Worm (Caenorhabditis elegans) whole organism, L2 larva: ENCODE results near the gene JC8.16.

Experiments
- C34F6.9 ChIP-seq: fragments of 150-350 bp; optimal IDR thresholded peaks from 2 replicates; lab custom pipeline; 2014; ENCODE audit warnings: missing biosample characterization, missing genetic modification characterization
- F13H6.1 ChIP-seq: sonication (generic microtip); optimal IDR thresholded peaks from 2 replicates; lab custom pipeline; 2016; ENCODE audit warnings: missing genetic modification characterization, missing compliant biosample characterization
- Y55F3AM.14 ChIP-seq: fragments of 200-800 bp; sonication (Bioruptor generic); optimal IDR thresholded peaks from 2 replicates; lab custom pipeline; 2018; ENCODE audit warnings: mild to moderate bottlenecking, missing genetic modification characterization, missing compliant biosample characterization
- ZK546.5 ChIP-seq: sonication (generic microtip); optimal IDR thresholded peaks from 2 replicates; lab custom pipeline; 2017; ENCODE audit warnings: missing biosample characterization, missing genetic modification characterization
- aly-2 ChIP-seq: fragments of 150-350 bp; optimal IDR thresholded peaks from 2 replicates; lab custom pipeline; 2014; ENCODE audit warnings: missing biosample characterization, missing genetic modification characterization
- ama-1 ChIP-seq: fragments of 150-350 bp; optimal IDR thresholded peaks from 2 replicates; lab custom pipeline; 2018; ENCODE audit warnings: inconsistent platforms
- ceh-16 ChIP-seq: fragments of 150-350 bp; optimal IDR thresholded peaks from 2 replicates; lab custom pipeline; 2014; ENCODE audit warnings: missing biosample characterization, missing genetic modification characterization
- ceh-82 ChIP-seq: fragments of 150-350 bp; optimal IDR thresholded peaks from 2 replicates; lab custom pipeline; 2014; ENCODE audit warnings: missing biosample characterization, missing genetic modification characterization
- crh-2 ChIP-seq: sonication (generic microtip); optimal IDR thresholded peaks from 2 replicates; lab custom pipeline; 2017; ENCODE audit warnings: missing biosample characterization, missing genetic modification characterization
- dmd-4 ChIP-seq: sonication (generic microtip); optimal IDR thresholded peaks from 2 replicates; lab custom pipeline; 2017; ENCODE audit warnings: missing biosample characterization, missing genetic modification characterization
- egl-27 ChIP-seq: sonication (generic microtip); optimal IDR thresholded peaks from 3 replicates; lab custom pipeline; 2017; ENCODE audit warnings: missing biosample characterization, missing genetic modification reagents, missing genetic modification characterization
- elt-1 ChIP-seq: fragments of 150-350 bp; optimal IDR thresholded peaks from 2 replicates; lab custom pipeline; 2014; ENCODE audit warnings: missing biosample characterization, missing genetic modification characterization
- elt-3 ChIP-seq: sonication (generic microtip); optimal IDR thresholded peaks from 2 replicates; lab custom pipeline; 2017; ENCODE audit warnings: missing biosample characterization, missing genetic modification characterization
- fos-1 ChIP-seq: fragments of 150-350 bp; optimal IDR thresholded peaks from 2 replicates; lab custom pipeline; 2014; ENCODE audit warnings: missing biosample characterization, missing genetic modification characterization
- gmeb-1 ChIP-seq: fragments of 150-350 bp; optimal IDR thresholded peaks from 2 replicates; lab custom pipeline; 2014; ENCODE audit warnings: missing biosample characterization, missing genetic modification characterization
- lin-11 ChIP-seq: fragments of 150-350 bp; sonication (generic microtip); optimal IDR thresholded peaks from 2 replicates; lab custom pipeline; 2014; ENCODE audit warnings: missing biosample characterization, missing genetic modification characterization, inconsistent platforms, mixed read lengths
- lin-13 ChIP-seq: fragments of 150-350 bp; optimal IDR thresholded peaks from 2 replicates; lab custom pipeline; 2014; ENCODE audit warnings: missing biosample characterization, missing genetic modification reagents, missing genetic modification characterization
- lin-39 ChIP-seq: fragments of 150-350 bp; optimal IDR thresholded peaks from 2 replicates; lab custom pipeline; 2014; ENCODE audit warnings: missing biosample characterization, missing genetic modification reagents, missing genetic modification characterization
- lsy-2 ChIP-seq, 2 experiments: fragments of 150-350 bp in 1 of 2; sonication (generic microtip) in 1 of 2; optimal IDR thresholded peaks; 2 replicates each; lab custom pipeline; 2014 to 2017; ENCODE audit warnings: missing biosample characterization in 2 of 2, missing genetic modification characterization in 2 of 2
- mab-5 ChIP-seq: fragments of 150-350 bp; optimal IDR thresholded peaks from 2 replicates; lab custom pipeline; 2014; ENCODE audit warnings: missing biosample characterization, missing genetic modification characterization
- mbf-1 ChIP-seq: sonication (generic microtip); optimal IDR thresholded peaks from 2 replicates; lab custom pipeline; 2017; ENCODE audit warnings: missing biosample characterization, missing genetic modification characterization
- mdl-1 ChIP-seq, 2 experiments: fragments of 150-350 bp in 1 of 2; sonication (generic microtip) in 1 of 2; optimal IDR thresholded peaks; 2 replicates each; lab custom pipeline; 2017; ENCODE audit warnings: missing biosample characterization in 2 of 2, missing genetic modification characterization in 2 of 2
- nhr-10 ChIP-seq: sonication (generic microtip); optimal IDR thresholded peaks from 2 replicates; lab custom pipeline; 2017; ENCODE audit warnings: missing biosample characterization, missing genetic modification characterization
- nhr-129 ChIP-seq: fragments of 150-350 bp; optimal IDR thresholded peaks from 2 replicates; lab custom pipeline; 2014; ENCODE audit warnings: missing biosample characterization, missing genetic modification characterization
- nhr-21 ChIP-seq: fragments of 150-350 bp; optimal IDR thresholded peaks from 2 replicates; lab custom pipeline; 2014; ENCODE audit warnings: missing biosample characterization, missing genetic modification characterization
- nhr-23 ChIP-seq: fragments of 150-350 bp; optimal IDR thresholded peaks from 2 replicates; lab custom pipeline; 2014; ENCODE audit warnings: missing biosample characterization, missing genetic modification reagents, missing genetic modification characterization
- nhr-237 ChIP-seq: fragments of 150-350 bp; optimal IDR thresholded peaks from 2 replicates; lab custom pipeline; 2014; ENCODE audit warnings: missing biosample characterization, missing genetic modification characterization
- nhr-25 ChIP-seq: fragments of 150-350 bp; sonication (generic microtip); optimal IDR thresholded peaks from 3 replicates; lab custom pipeline; 2014; ENCODE audit warnings: missing biosample characterization, missing genetic modification characterization
- nhr-6 ChIP-seq: fragments of 150-350 bp; optimal IDR thresholded peaks from 2 replicates; lab custom pipeline; 2014; ENCODE audit warnings: missing biosample characterization, missing genetic modification characterization
- nhr-77 ChIP-seq: fragments of 150-350 bp; optimal IDR thresholded peaks from 2 replicates; lab custom pipeline; 2014; ENCODE audit warnings: missing biosample characterization, missing genetic modification characterization
- peb-1 ChIP-seq: fragments of 150-350 bp; optimal IDR thresholded peaks from 2 replicates; lab custom pipeline; 2014; ENCODE audit warnings: missing biosample characterization, missing genetic modification characterization
- sem-4 ChIP-seq: fragments of 150-350 bp; optimal IDR thresholded peaks from 2 replicates; lab custom pipeline; 2014; ENCODE audit warnings: missing biosample characterization, missing genetic modification reagents, missing genetic modification characterization
- skn-1 ChIP-seq: sonication (generic microtip); optimal IDR thresholded peaks from 2 replicates; lab custom pipeline; 2017; ENCODE audit warnings: missing biosample characterization, missing genetic modification characterization
- sma-3 ChIP-seq: sonication (generic microtip); optimal IDR thresholded peaks from 2 replicates; lab custom pipeline; 2016; ENCODE audit warnings: missing genetic modification reagents, missing genetic modification characterization, missing compliant biosample characterization
- sma-9 ChIP-seq, 2 experiments: fragments of 150-350 bp in 1 of 2; sonication (generic microtip) in 1 of 2; optimal IDR thresholded peaks; 2 replicates each; lab custom pipeline; 2014 to 2016; ENCODE audit warnings: missing genetic modification characterization in 2 of 2, mild to moderate bottlenecking in 1 of 2, missing biosample characterization in 1 of 2, missing compliant biosample characterization in 1 of 2, missing genetic modification reagents in 1 of 2, moderate library complexity in 1 of 2
- snpc-4 ChIP-seq: fragments of 150-350 bp; optimal IDR thresholded peaks from 2 replicates; lab custom pipeline; 2014; ENCODE audit warnings: missing biosample characterization, missing genetic modification characterization
- unc-39 ChIP-seq: fragments of 150-350 bp; optimal IDR thresholded peaks from 2 replicates; lab custom pipeline; 2014; ENCODE audit warnings: missing biosample characterization, missing genetic modification characterization
- unc-55 ChIP-seq: fragments of 150-350 bp; sonication (generic microtip); optimal IDR thresholded peaks from 3 replicates; lab custom pipeline; 2014; ENCODE audit warnings: missing biosample characterization, missing genetic modification reagents, missing genetic modification characterization
- unc-62 ChIP-seq: fragments of 150-350 bp; optimal IDR thresholded peaks from 2 replicates; lab custom pipeline; 2014; ENCODE audit warnings: missing biosample characterization, missing genetic modification reagents, missing genetic modification characterization
- ztf-1 ChIP-seq: fragments of 200-800 bp; sonication (Bioruptor generic); conservative IDR thresholded peaks from 2 replicates; pipeline ENCODE4 v1.3.6; 2022; ENCODE audit warnings: missing genetic modification characterization, missing compliant biosample characterization
- ztf-11 ChIP-seq: sonication (generic microtip); optimal IDR thresholded peaks from 2 replicates; lab custom pipeline; 2017; ENCODE audit warnings: missing biosample characterization, missing genetic modification characterization
- ztf-4 ChIP-seq: fragments of 150-350 bp; optimal IDR thresholded peaks from 2 replicates; lab custom pipeline; 2014; ENCODE audit warnings: missing biosample characterization, missing genetic modification characterization

Gene JC8.16

ce11 chrIV:13272494-13272893, 13.5 kb downstream of the JC8.16 start, which contains the start of gene unc-26 (continued):
- TF ChIP-seq fos-1 (tag; lab: Kevin White, UChicago) (no peak), nhr-77 (no peak), Y55F3AM.14 (GFP tag; lab: Kevin White, UChicago) (no peak), ama-1 (lab: Kevin White, UChicago) (no peak), C34F6.9 (peak; percentile 40), sem-4 (tag; lab: Kevin White, UChicago) (no peak), mbf-1 (tag; lab: Kevin White, UChicago) (no peak), sma-3 (GFP tag; lab: Kevin White, UChicago) (no peak), unc-55 (peak; percentile 82), egl-27 (tag; lab: Kevin White, UChicago) (no peak), nhr-23 (no peak), elt-3 (tag; lab: Kevin White, UChicago) (no peak), ZK546.5 (no peak), lin-13 (no peak), lin-39 (tag; lab: Kevin White, UChicago) (no peak), aly-2 (tag; lab: Kevin White, UChicago) (no peak)
- TF ChIP-seq, all 48 proteins: peak for 7

ce11 chrIV:13282778-13283177, 23.8 kb downstream of the JC8.16 start, which contains the start of gene cpsf-3:
TSS of gene cpsf-3 (minus strand) at chrIV:13282878.
- TF ChIP-seq nhr-6 (tag; lab: Kevin White, UChicago) (no peak), ztf-11 (tag; lab: Kevin White, UChicago) (no peak), lsy-2 (tag; optimal IDR thresholded peaks at IDR 0.05; lab: Kevin White, UChicago) (no peak), nhr-25 (tag; lab: Kevin White, UChicago) (no peak), ceh-16 (tag; lab: Kevin White, UChicago) (no peak), unc-62 (GFP tag; lab: Kevin White, UChicago) (no peak), ztf-4 (tag; lab: Kevin White, UChicago) (no peak), nhr-23 (no peak), nhr-237 (no peak), elt-1 (tag; lab: Kevin White, UChicago) (no peak), mab-5 (no peak), peb-1 (tag; lab: Kevin White, UChicago) (no peak), lin-11 (tag; lab: Kevin White, UChicago) (no peak), ZK546.5 (no peak), aly-2 (tag; lab: Kevin White, UChicago) (no peak), fos-1 (tag; lab: Kevin White, UChicago) (no peak)
- TF ChIP-seq, all 48 proteins: peak for 0

ce11 chrIV:13289321-13289720, 30.3 kb downstream of the JC8.16 start, which contains the start of gene Y67H2A.10:
TSS of gene Y67H2A.10 (minus strand) at chrIV:13289504.
- peak; percentile 13 for TF ChIP-seq nhr-129 (tag; lab: Kevin White, UChicago)
- peak; percentile 49 for TF ChIP-seq C34F6.9
- peak; percentile 18 for TF ChIP-seq unc-55
- no peak for TF ChIP-seq Y55F3AM.14 (GFP tag; lab: Kevin White, UChicago)
- no peak for TF ChIP-seq ZK546.5

ce11 chrIV:13290239-13290638, 31.3 kb downstream of the JC8.16 start:
- TF ChIP-seq lin-39 (tag; lab: Kevin White, UChicago) (no peak), C34F6.9 (no peak), unc-55 (no peak), nhr-25 (tag; lab: Kevin White, UChicago) (no peak), ZK546.5 (no peak), sma-3 (GFP tag; lab: Kevin White, UChicago) (no peak)

ce11 chrIV:13297746-13298145, 38.8 kb downstream of the JC8.16 start, which contains the start of the genes Y67H2A.2 and micu-1:
TSS of gene Y67H2A.2 (minus strand) at chrIV:13297819.
TSS of gene micu-1 (plus strand) at chrIV:13297926.
- TF ChIP-seq ztf-4 (tag; lab: Kevin White, UChicago): peak; percentile 42
- no peak for TF ChIP-seq aly-2 (tag; lab: Kevin White, UChicago)
- no peak for TF ChIP-seq ztf-11 (tag; lab: Kevin White, UChicago)
- no peak for TF ChIP-seq elt-1 (tag; lab: Kevin White, UChicago)
- peak; percentile 90 for TF ChIP-seq unc-55
- TF ChIP-seq ZK546.5: no peak
- TF ChIP-seq nhr-23: no peak
- peak; percentile 17 for TF ChIP-seq egl-27 (tag; lab: Kevin White, UChicago)
- TF ChIP-seq ceh-82 (tag; lab: Kevin White, UChicago): no peak
- TF ChIP-seq ceh-16 (tag; lab: Kevin White, UChicago): no peak
- peak; percentile 81 for TF ChIP-seq crh-2 (tag; lab: Kevin White, UChicago)
- peak; percentile 53 for TF ChIP-seq sma-3 (GFP tag; lab: Kevin White, UChicago)
- no peak for TF ChIP-seq unc-62 (GFP tag; lab: Kevin White, UChicago)
- TF ChIP-seq snpc-4 (tag; lab: Kevin White, UChicago): peak; percentile 33
- TF ChIP-seq nhr-10 (tag; lab: Kevin White, UChicago): no peak
- TF ChIP-seq C34F6.9: peak; percentile 81
- TF ChIP-seq F13H6.1: peak; percentile 39
- TF ChIP-seq Y55F3AM.14 (GFP tag; lab: Kevin White, UChicago): no peak
- peak; percentile 67 for TF ChIP-seq gmeb-1
- TF ChIP-seq skn-1 (tag; lab: Kevin White, UChicago): no peak
- no peak for TF ChIP-seq mbf-1 (tag; lab: Kevin White, UChicago)
- no peak for TF ChIP-seq nhr-77
- no peak for TF ChIP-seq ztf-1 (GFP tag; lab: Robert Waterston, UW)
- peak; percentile 39 for TF ChIP-seq sma-9 (GFP tag; optimal IDR thresholded peaks at IDR 0.05; lab: Kevin White, UChicago)
- TF ChIP-seq sma-9 (tag; optimal IDR thresholded peaks at IDR 0.05; lab: Kevin White, UChicago): no peak
- no peak for TF ChIP-seq mdl-1 (tag; optimal IDR thresholded peaks at IDR 0.05; lab: Kevin White, UChicago)
- TF ChIP-seq sem-4 (tag; lab: Kevin White, UChicago): no peak
- TF ChIP-seq nhr-21 (tag; lab: Kevin White, UChicago): peak; percentile 42
- TF ChIP-seq unc-39 (tag; lab: Kevin White, UChicago): no peak
- TF ChIP-seq dmd-4: no peak
- peak; percentile 82 to 87 for TF ChIP-seq lsy-2 (tag; optimal IDR thresholded peaks at IDR 0.05; lab: Kevin White, UChicago)
- peak; percentile 82 for TF ChIP-seq lin-11 (tag; lab: Kevin White, UChicago)
- TF ChIP-seq lin-13: peak; percentile 57
